Fruit fly (Drosophila melanogaster): ENCODE data around the gene Nplp4.
A peak's percentile ranks its signal among the peaks of the same experiment; 100 is the strongest.

Gene Nplp4

dm6 chr2L:1960056-1960455 is 48.2 kb upstream of the Nplp4 start (continued):
- TF ChIP-seq chn (GFP tag; optimal IDR thresholded peaks at IDR 0.05) (no peak), CG10147 (GFP tag; optimal IDR thresholded peaks at IDR 0.05) (no peak), tio (GFP tag; optimal IDR thresholded peaks at IDR 0.05) (no peak), CG8359 (GFP tag; optimal IDR thresholded peaks at IDR 0.05; ENCODE audit: borderline replicate concordance) (no peak), sd (tag; optimal IDR thresholded peaks at IDR 0.05) (no peak), ci (GFP tag; IDR thresholded peaks at IDR 0.05) (no peak), fd102C (GFP tag; optimal IDR thresholded peaks at IDR 0.05) (no peak), sna (GFP tag; IDR thresholded peaks at IDR 0.05; ENCODE audit: partially characterized antibody) (no peak), sima (GFP tag; optimal IDR thresholded peaks at IDR 0.05) (no peak), CG1603 (tag; optimal IDR thresholded peaks at IDR 0.05) (peak; percentile 48), Drgx (GFP tag; IDR thresholded peaks at IDR 0.05) (no peak), CG12104 (GFP tag; optimal IDR thresholded peaks at IDR 0.05) (no peak), CG34422 (GFP tag; IDR thresholded peaks at IDR 0.05) (no peak), Neu2 (GFP tag; optimal IDR thresholded peaks at IDR 0.05; ENCODE audit: borderline replicate concordance) (no peak), chinmo (GFP tag; IDR thresholded peaks at IDR 0.05; ENCODE audit: partially characterized antibody) (no peak), CG11723 (GFP tag; optimal IDR thresholded peaks at IDR 0.05) (no peak), bab2 (GFP tag; optimal IDR thresholded peaks at IDR 0.05) (no peak), Ada2b (GFP tag; IDR thresholded peaks at IDR 0.05) (no peak), lmd (GFP tag; IDR thresholded peaks at IDR 0.05) (0 out of 2 replicates have a peak, but pooled peaks have one; percentile 21), D19B (GFP tag; optimal IDR thresholded peaks at IDR 0.05) (no peak), mld (GFP tag; IDR thresholded peaks at IDR 0.05; ENCODE audit: partially characterized antibody) (no peak), CG9932 (GFP tag; IDR thresholded peaks at IDR 0.05) (no peak), HLH3B (GFP tag; IDR thresholded peaks at IDR 0.05) (no peak), Ets65A (GFP tag) (peak; percentile 40), ttk (GFP tag; IDR thresholded peaks at IDR 0.05) (no peak), zfh1 (GFP tag; IDR thresholded peaks at IDR 0.05) (peak; percentile 40; the same call in 1 of the 3 replicates), dati (GFP tag; IDR thresholded peaks at IDR 0.05) (no peak), CG3163 (GFP tag; optimal IDR thresholded peaks at IDR 0.05) (no peak), CG30431 (GFP tag; optimal IDR thresholded peaks at IDR 0.05) (no peak), CG13287 (GFP tag; IDR thresholded peaks at IDR 0.05; ENCODE audit: partially characterized antibody) (no peak), Hand (GFP tag; optimal IDR thresholded peaks at IDR 0.05) (no peak), Sin3A (optimal IDR thresholded peaks at IDR 0.05) (no peak), E2f1 (GFP tag; IDR thresholded peaks at IDR 0.05) (no peak)

- peak; percentile 97 for TF ChIP-seq Hey (tag; optimal IDR thresholded peaks at IDR 0.05)
- no peak for TF ChIP-seq fd64A (GFP tag; optimal IDR thresholded peaks at IDR 0.05)
- TF ChIP-seq Six4 (GFP tag; optimal IDR thresholded peaks at IDR 0.05): no peak
- no peak for TF ChIP-seq vvl (GFP tag; IDR thresholded peaks at IDR 0.05)
- peak; percentile 44 for TF ChIP-seq CG18476 (GFP tag; optimal IDR thresholded peaks at IDR 0.05)
- peak; percentile 13 for TF ChIP-seq Nf-YC (tag; optimal IDR thresholded peaks at IDR 0.05)
- TF ChIP-seq tll (GFP tag; optimal IDR thresholded peaks at IDR 0.05): peak in 1 of 2 experiments; percentile 76
- peak; percentile 70 for TF ChIP-seq CG4360 (GFP tag; IDR thresholded peaks at IDR 0.05)
- TF ChIP-seq HLH4C (GFP tag; IDR thresholded peaks at IDR 0.05; ENCODE audit: partially characterized antibody): no peak
These were observed 46.2 kb upstream of the Nplp4 start for dm6 chr2L:1961932-1962496.

Data from whole organism, embryonic.